Fruit fly (Drosophila melanogaster): Measurements from ENCODE around the gene Acsf3.
A peak's percentile ranks its signal among the peaks of the same experiment; 100 is the strongest.

Acsf3 gene

dm6 chrX:7332493-7332892 lies 3.6 kb downstream of the Acsf3 start (continued):
- TF ChIP-seq lbe (GFP tag; optimal IDR thresholded peaks at IDR 0.05) (no peak), schlank (tag; optimal IDR thresholded peaks at IDR 0.05) (peak; percentile 59), CG8089 (GFP tag; optimal IDR thresholded peaks at IDR 0.05) (peak; percentile 60), CG11695 (GFP tag; IDR thresholded peaks at IDR 0.05) (peak; percentile 66; the same call in 1 of the 3 replicates), CG12659 (GFP tag; optimal IDR thresholded peaks at IDR 0.05) (peak; percentile 54), CG9215 (GFP tag; IDR thresholded peaks at IDR 0.05) (peak; percentile 59), Asciz (GFP tag; optimal IDR thresholded peaks at IDR 0.05) (no peak), HHEX (GFP tag; optimal IDR thresholded peaks at IDR 0.05) (peak; percentile 67), CG3847 (GFP tag; IDR thresholded peaks at IDR 0.05) (peak; percentile 65), CG31365 (tag; optimal IDR thresholded peaks at IDR 0.05) (no peak), bbx (GFP tag; IDR thresholded peaks at IDR 0.05; ENCODE audit: partially characterized antibody) (no peak), BtbVII (GFP tag; optimal IDR thresholded peaks at IDR 0.05) (peak; percentile 63), CG8388 (GFP tag; optimal IDR thresholded peaks at IDR 0.05) (peak; percentile 25), HLH4C (GFP tag; IDR thresholded peaks at IDR 0.05; ENCODE audit: partially characterized antibody) (no peak), Sox102F (GFP tag; optimal IDR thresholded peaks at IDR 0.05) (peak; percentile 53), CG31441 (GFP tag; IDR thresholded peaks at IDR 0.05) (no peak), NC2β (GFP tag; optimal IDR thresholded peaks at IDR 0.05) (peak; percentile 56), sens-2 (GFP tag; IDR thresholded peaks at IDR 0.05) (no peak), wdn (GFP tag; IDR thresholded peaks at IDR 0.05) (peak; percentile 74), CG11723 (GFP tag; optimal IDR thresholded peaks at IDR 0.05) (peak; percentile 32), gsb (GFP tag; IDR thresholded peaks at IDR 0.05) (peak; percentile 56), Opbp (GFP tag; IDR thresholded peaks at IDR 0.05; ENCODE audit: partially characterized antibody) (no peak), row (GFP tag; IDR thresholded peaks at IDR 0.05) (peak; percentile 81), CG7372 (GFP tag; IDR thresholded peaks at IDR 0.05) (no peak), Bgb (GFP tag; IDR thresholded peaks at IDR 0.05; ENCODE audit: partially characterized antibody) (no peak), CG15011 (GFP tag; optimal IDR thresholded peaks at IDR 0.05) (peak; percentile 21), CG16813 (GFP tag; IDR thresholded peaks at IDR 0.05; ENCODE audit: partially characterized antibody) (no peak), ATbp (GFP tag; optimal IDR thresholded peaks at IDR 0.05) (peak; percentile 29), NC2α (GFP tag; optimal IDR thresholded peaks at IDR 0.05) (no peak), sqz (GFP tag; optimal IDR thresholded peaks at IDR 0.05) (no peak), CG42726 (GFP tag; IDR thresholded peaks at IDR 0.05; ENCODE audit: partially characterized antibody) (no peak), az2 (GFP tag; optimal IDR thresholded peaks at IDR 0.05) (peak; percentile 56), CG6683 (GFP tag; optimal IDR thresholded peaks at IDR 0.05) (no peak), CG15479 (GFP tag; optimal IDR thresholded peaks at IDR 0.05) (no peak), CG17912 (GFP tag; optimal IDR thresholded peaks at IDR 0.05) (no peak), eve (GFP tag; optimal IDR thresholded peaks at IDR 0.05) (peak in 1 of 2 experiments; percentile 63), sr (GFP tag; IDR thresholded peaks at IDR 0.05) (no peak), CG4360 (GFP tag; IDR thresholded peaks at IDR 0.05) (no peak), nau (GFP tag; optimal IDR thresholded peaks at IDR 0.05) (peak; percentile 22), dysf (GFP tag; IDR thresholded peaks at IDR 0.05) (peak; percentile 83), CG17829 (tag; optimal IDR thresholded peaks at IDR 0.05) (peak; percentile 33), CG16815 (GFP tag; optimal IDR thresholded peaks at IDR 0.05) (peak; percentile 10), Bteb2 (GFP tag; optimal IDR thresholded peaks at IDR 0.05) (peak; percentile 64), Kr (GFP tag; optimal IDR thresholded peaks at IDR 0.05) (no peak), HmgD (GFP tag; optimal IDR thresholded peaks at IDR 0.05) (peak; percentile 33), CG14014 (GFP tag; IDR thresholded peaks at IDR 0.05) (peak; percentile 70), Neu2 (GFP tag; optimal IDR thresholded peaks at IDR 0.05; ENCODE audit: borderline replicate concordance) (no peak), CG12236 (GFP tag; optimal IDR thresholded peaks at IDR 0.05) (no peak), CG3163 (GFP tag; optimal IDR thresholded peaks at IDR 0.05) (peak; percentile 35), Dfd (GFP tag; optimal IDR thresholded peaks at IDR 0.05) (no peak), E2f2 (GFP tag; IDR thresholded peaks at IDR 0.05) (peak; percentile 42; the same call in 1 of the 2 replicates)
